Fruit fly (Drosophila melanogaster): Measurements from ENCODE around the gene Gss2.

dm6 chrX:17887208-17887627, 12.3 kb upstream of the Gss2 start, which contains the start of gene mnb:
- TF ChIP-seq psq (optimal IDR thresholded peaks at IDR 0.05) (no peak), usp (GFP tag; optimal IDR thresholded peaks at IDR 0.05) (no peak)
